Fruit fly (Drosophila melanogaster) whole organism, embryonic: ENCODE measurements around the gene CG14929.

Source experiments
- Blimp-1 ChIP-seq: fragments of 200-800 bp; sonication (Bioruptor generic); optimal IDR thresholded peaks from 3 replicates; lab custom pipeline; 2018; ENCODE audit warnings: missing biosample characterization, missing genetic modification characterization, mild to moderate bottlenecking, moderate library complexity, missing genetic modification reagents
- CG10267 ChIP-seq: fragments of 200-800 bp; sonication (Bioruptor generic); optimal IDR thresholded peaks from 2 replicates; lab custom pipeline; 2018; ENCODE audit warnings: missing biosample characterization, mild to moderate bottlenecking, missing genetic modification characterization, moderate library complexity
- CG10979 ChIP-seq: fragments of 200-800 bp; sonication (Bioruptor generic); optimal IDR thresholded peaks from 2 replicates; lab custom pipeline; 2018; ENCODE audit warnings: missing biosample characterization, mild to moderate bottlenecking, missing genetic modification characterization, moderate library complexity
- CG11093 ChIP-seq: fragments of 200-800 bp; sonication (Bioruptor generic); IDR thresholded peaks from 3 replicates; pipeline ENCODE4 v1.3.6; 2022; ENCODE audit warnings: missing biosample characterization, missing genetic modification characterization
- CG14710 ChIP-seq: fragments of 200-800 bp; sonication (Bioruptor generic); optimal IDR thresholded peaks from 3 replicates; lab custom pipeline; 2019; ENCODE audit warnings: missing biosample characterization, mild to moderate bottlenecking, missing genetic modification characterization, moderate library complexity
- CG14965 ChIP-seq: fragments of 200-800 bp; sonication (Bioruptor generic); optimal IDR thresholded peaks from 2 replicates; lab custom pipeline; 2016; ENCODE audit warnings: missing biosample characterization, missing genetic modification characterization, borderline replicate concordance
- CG15696 ChIP-seq: fragments of 200-800 bp; sonication (Bioruptor generic); optimal IDR thresholded peaks from 2 replicates; lab custom pipeline; 2019; ENCODE audit warnings: missing biosample characterization, mild to moderate bottlenecking, missing genetic modification characterization, moderate library complexity
- CG17361 ChIP-seq: fragments of 200-800 bp; sonication (Bioruptor generic); IDR thresholded peaks from 3 replicates; pipeline ENCODE4 v1.3.6; 2022; ENCODE audit warnings: missing biosample characterization, missing genetic modification characterization
- CG17829 ChIP-seq: fragments of 200-800 bp; optimal IDR thresholded peaks from 2 replicates; lab custom pipeline; 2019; ENCODE audit warnings: missing biosample characterization, mild to moderate bottlenecking, missing genetic modification characterization, moderate library complexity
- CG31441 ChIP-seq: fragments of 200-800 bp; sonication (Bioruptor generic); IDR thresholded peaks from 2 replicates; pipeline ENCODE4 v1.3.6; 2022; ENCODE audit warnings: missing biosample characterization, missing genetic modification characterization
- CG32532 ChIP-seq: fragments of 200-800 bp; sonication (Bioruptor generic); IDR thresholded peaks from 2 replicates; pipeline ENCODE4 v1.3.6; 2022; ENCODE audit warnings: missing biosample characterization, missing genetic modification characterization
- CG4360 ChIP-seq: fragments of 200-800 bp; sonication (Bioruptor generic); IDR thresholded peaks from 2 replicates; pipeline ENCODE4 v1.3.6; 2022; ENCODE audit warnings: missing biosample characterization, missing genetic modification characterization
- CG4404 ChIP-seq: fragments of 200-800 bp; sonication (Bioruptor generic); IDR thresholded peaks from 2 replicates; pipeline ENCODE4 v1.3.6; 2022; ENCODE audit warnings: missing biosample characterization, missing genetic modification characterization
- CG4424 ChIP-seq: fragments of 200-800 bp; sonication (Bioruptor generic); optimal IDR thresholded peaks from 3 replicates; lab custom pipeline; 2016; ENCODE audit warnings: missing biosample characterization, missing genetic modification characterization
- CG4707 ChIP-seq: fragments of 200-800 bp; sonication (Bioruptor generic); optimal IDR thresholded peaks from 2 replicates; lab custom pipeline; 2018; ENCODE audit warnings: missing biosample characterization, mild to moderate bottlenecking, missing genetic modification characterization, moderate library complexity
- CG6791 ChIP-seq: fragments of 200-800 bp; sonication (Bioruptor generic); IDR thresholded peaks from 3 replicates; pipeline ENCODE4 v1.3.6; 2022; ENCODE audit warnings: missing biosample characterization, missing genetic modification characterization; ENCODE audit not compliant: partially characterized antibody
- CG7839 ChIP-seq: fragments of 200-800 bp; sonication (Bioruptor generic); optimal IDR thresholded peaks from 3 replicates; lab custom pipeline; 2018; ENCODE audit warnings: missing biosample characterization, mild to moderate bottlenecking, missing genetic modification characterization, moderate library complexity
- CG8359 ChIP-seq: fragments of 200-800 bp; sonication (Bioruptor generic); optimal IDR thresholded peaks from 2 replicates; lab custom pipeline; 2017; ENCODE audit warnings: missing biosample characterization, mild to moderate bottlenecking, missing genetic modification characterization, borderline replicate concordance
- CG8388 ChIP-seq: fragments of 200-800 bp; sonication (Bioruptor generic); optimal IDR thresholded peaks from 2 replicates; lab custom pipeline; 2019; ENCODE audit warnings: missing biosample characterization, mild to moderate bottlenecking, missing genetic modification characterization, moderate library complexity
- CG8924 ChIP-seq: fragments of 200-800 bp; optimal IDR thresholded peaks from 3 replicates; lab custom pipeline; 2019; ENCODE audit warnings: missing biosample characterization, mild to moderate bottlenecking, missing genetic modification characterization, moderate library complexity
- CG9727 ChIP-seq: fragments of 200-800 bp; sonication (Bioruptor generic); optimal IDR thresholded peaks from 3 replicates; lab custom pipeline; 2017; ENCODE audit warnings: missing biosample characterization, mild to moderate bottlenecking, missing genetic modification characterization
- D ChIP-seq, 2 experiments: fragments of 200-800 bp in 1 of 2; fragments of >200 bp in 1 of 2; sonication (Bioruptor generic) in 1 of 2; optimal IDR thresholded peaks; 2 replicates in 1 of 2; 3 replicates in 1 of 2; lab custom pipeline; 2017; ENCODE audit warnings: mild to moderate bottlenecking in 1 of 2, missing biosample characterization in 1 of 2, missing genetic modification characterization in 1 of 2, missing genetic modification reagents in 1 of 2
- Dfd ChIP-seq, 2 experiments: fragments of >200 bp; optimal IDR thresholded peaks; 2 replicates each; lab custom pipeline; 2017; ENCODE audit warnings: missing biosample characterization in 2 of 2, missing genetic modification characterization in 2 of 2
- Dip3 ChIP-seq: fragments of 200-800 bp; sonication (Bioruptor generic); optimal IDR thresholded peaks from 3 replicates; lab custom pipeline; 2016; ENCODE audit warnings: missing biosample characterization, missing genetic modification characterization
- Oli ChIP-seq: fragments of 200-800 bp; sonication (Bioruptor generic); optimal IDR thresholded peaks from 2 replicates; lab custom pipeline; 2018; ENCODE audit warnings: missing biosample characterization, mild to moderate bottlenecking, missing genetic modification characterization, moderate library complexity
- Xrp1 ChIP-seq: fragments of 200-800 bp; sonication (Bioruptor generic); IDR thresholded peaks from 2 replicates; pipeline ENCODE4 v1.3.6; 2022; ENCODE audit warnings: missing biosample characterization, missing genetic modification characterization
- YL-1 ChIP-seq: fragments of 200-800 bp; sonication (Bioruptor generic); optimal IDR thresholded peaks from 3 replicates; lab custom pipeline; 2017; ENCODE audit warnings: missing biosample characterization, mild to moderate bottlenecking, missing genetic modification characterization
- ac ChIP-seq: fragments of 200-800 bp; sonication (Bioruptor generic); optimal IDR thresholded peaks from 3 replicates; lab custom pipeline; 2017; ENCODE audit warnings: missing biosample characterization, mild to moderate bottlenecking, missing genetic modification characterization
- aop ChIP-seq: fragments of 200-800 bp; sonication (Bioruptor generic); IDR thresholded peaks from 2 replicates; pipeline ENCODE4 v1.3.6; 2022; ENCODE audit warnings: missing biosample characterization, missing genetic modification characterization
- bigmax ChIP-seq: fragments of 200-800 bp; sonication (Bioruptor generic); optimal IDR thresholded peaks from 2 replicates; lab custom pipeline; 2018; ENCODE audit warnings: missing biosample characterization, mild to moderate bottlenecking, missing genetic modification characterization
- br ChIP-seq: fragments of >200 bp; optimal IDR thresholded peaks from 2 replicates; lab custom pipeline; 2017
- bsh ChIP-seq, 2 experiments: fragments of 200-800 bp; sonication (Bioruptor generic); optimal IDR thresholded peaks; 2 replicates each; lab custom pipeline; 2017 to 2018; ENCODE audit warnings: mild to moderate bottlenecking in 2 of 2, missing biosample characterization in 2 of 2, missing genetic modification characterization in 2 of 2, moderate library complexity in 1 of 2
- cg ChIP-seq: fragments of 200-800 bp; sonication (Bioruptor generic); optimal IDR thresholded peaks from 3 replicates; lab custom pipeline; 2019; ENCODE audit warnings: missing biosample characterization, mild to moderate bottlenecking, missing genetic modification characterization, moderate library complexity
- chm ChIP-seq: fragments of 200-800 bp; sonication (Bioruptor generic); IDR thresholded peaks from 2 replicates; pipeline ENCODE4 v1.3.6; 2022; ENCODE audit warnings: missing biosample characterization, missing genetic modification characterization
- chn ChIP-seq: fragments of 200-800 bp; sonication (Bioruptor generic); optimal IDR thresholded peaks from 2 replicates; lab custom pipeline; 2016; ENCODE audit warnings: missing biosample characterization, missing genetic modification characterization
- corto ChIP-seq: fragments of 200-800 bp; sonication (Bioruptor generic); optimal IDR thresholded peaks from 2 replicates; lab custom pipeline; 2016; ENCODE audit warnings: missing biosample characterization, mild to moderate bottlenecking, missing genetic modification characterization, moderate library complexity
- dmrt11E ChIP-seq: fragments of 200-800 bp; sonication (Bioruptor generic); optimal IDR thresholded peaks from 3 replicates; lab custom pipeline; 2018; ENCODE audit warnings: missing biosample characterization, mild to moderate bottlenecking, missing genetic modification characterization, moderate library complexity
- fd96Cb ChIP-seq: fragments of 200-800 bp; sonication (Bioruptor generic); optimal IDR thresholded peaks from 2 replicates; lab custom pipeline; 2018; ENCODE audit warnings: missing biosample characterization, mild to moderate bottlenecking, missing genetic modification characterization, moderate library complexity
- gem ChIP-seq: fragments of 200-800 bp; sonication (Bioruptor generic); optimal IDR thresholded peaks from 2 replicates; lab custom pipeline; 2019; ENCODE audit warnings: missing biosample characterization, mild to moderate bottlenecking, missing genetic modification characterization, moderate library complexity
- lola ChIP-seq, 3 experiments: fragments of >200 bp in 2 of 3; fragments of 200-800 bp in 1 of 3; sonication (Bioruptor generic) in 1 of 3; optimal IDR thresholded peaks; 2 replicates each; lab custom pipeline; 2017 to 2019; ENCODE audit warnings: missing biosample characterization in 3 of 3, missing genetic modification characterization in 3 of 3, mild to moderate bottlenecking in 1 of 3, moderate library complexity in 1 of 3
- nmo ChIP-seq: fragments of 200-800 bp; sonication (Bioruptor generic); optimal IDR thresholded peaks from 2 replicates; lab custom pipeline; 2018; ENCODE audit warnings: missing biosample characterization, mild to moderate bottlenecking, missing genetic modification characterization, moderate library complexity
- pum ChIP-seq: fragments of 200-800 bp; sonication (Bioruptor generic); optimal IDR thresholded peaks from 2 replicates; lab custom pipeline; 2016; ENCODE audit warnings: missing biosample characterization, missing genetic modification characterization
- scrt ChIP-seq: fragments of 200-800 bp; sonication (Bioruptor generic); optimal IDR thresholded peaks from 2 replicates; lab custom pipeline; 2018; ENCODE audit warnings: missing biosample characterization, mild to moderate bottlenecking, missing genetic modification characterization, moderate library complexity
- seq ChIP-seq: fragments of 200-800 bp; sonication (Bioruptor generic); IDR thresholded peaks from 2 replicates; pipeline ENCODE4 v1.3.6; 2022; ENCODE audit warnings: missing biosample characterization, missing genetic modification characterization
- sqz ChIP-seq: fragments of 200-800 bp; sonication (Bioruptor generic); optimal IDR thresholded peaks from 3 replicates; lab custom pipeline; 2018; ENCODE audit warnings: missing biosample characterization, mild to moderate bottlenecking, missing genetic modification characterization
- usp ChIP-seq: fragments of >200 bp; optimal IDR thresholded peaks from 2 replicates; lab custom pipeline; 2017; ENCODE audit warnings: missing biosample characterization, missing genetic modification characterization
- zen ChIP-seq: fragments of 200-800 bp; sonication (Bioruptor generic); optimal IDR thresholded peaks from 3 replicates; lab custom pipeline; 2018; ENCODE audit warnings: missing biosample characterization, mild to moderate bottlenecking, missing genetic modification characterization, moderate library complexity

Gene CG14929

DNA sequence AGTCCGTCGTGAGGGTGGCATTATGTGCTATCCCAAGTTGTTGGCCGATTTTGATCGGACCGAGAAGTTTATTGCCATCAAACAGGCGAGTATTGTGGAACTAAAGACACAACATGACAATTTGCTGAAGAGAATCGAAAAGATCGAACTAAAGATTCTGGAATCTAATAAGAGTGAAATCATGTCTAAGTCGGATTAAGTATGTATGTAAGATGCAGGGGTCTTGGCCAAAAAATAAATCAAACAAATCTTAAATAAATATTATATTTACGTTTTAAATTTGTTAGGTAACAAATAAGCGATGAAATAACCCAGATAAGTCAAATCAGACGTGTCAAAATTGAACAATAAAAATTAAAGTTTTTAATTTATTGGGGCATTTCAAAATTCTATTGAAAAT, at the start of gene CG14929:
Gene CG14929, plus strand, starts transcription at position 301 of the 400 bp plus-strand sequence.
- TF ChIP-seq corto (GFP tag; lab: Kevin White, UChicago) (no peak), CG8359 (GFP tag; lab: Kevin White, UChicago) (no peak), aop (GFP tag; lab: Robert Waterston, UW) (no peak), sqz (GFP tag; lab: Kevin White, UChicago) (no peak), CG14965 (no peak), seq (GFP tag; lab: Robert Waterston, UW) (no peak), YL-1 (GFP tag; lab: Kevin White, UChicago) (no peak)

- TF ChIP-seq dmrt11E (tag; lab: Kevin White, UChicago) = peak; percentile 54
- peak; percentile 52; the same call in 2 of the 3 replicates for TF ChIP-seq CG17361
- TF ChIP-seq CG4360 (GFP tag; lab: Robert Waterston, UW) = 0 out of 2 replicates have a peak, but pooled peaks have one; percentile 31
- no peak for TF ChIP-seq CG8359 (GFP tag; lab: Kevin White, UChicago)
- no peak for TF ChIP-seq br (lab: Kevin White, UChicago)
- TF ChIP-seq lola (GFP tag; optimal IDR thresholded peaks at IDR 0.05; lab: Kevin White, UChicago) = peak in 1 of 3 experiments; percentile 68
- TF ChIP-seq CG15696 (tag; lab: Kevin White, UChicago) = peak; percentile 50
- peak; percentile 17 for TF ChIP-seq CG10267
- TF ChIP-seq bsh (GFP tag; optimal IDR thresholded peaks at IDR 0.05; lab: Kevin White, UChicago) = peak in 1 of 2 experiments; percentile 49
- peak; percentile 48; the same call in 1 of the 2 replicates for TF ChIP-seq CG31441 (GFP tag; lab: Robert Waterston, UW)
- TF ChIP-seq Xrp1 (GFP tag; lab: Robert Waterston, UW) = peak; percentile 46; the same call in 1 of the 2 replicates
- peak; percentile 49 for TF ChIP-seq gem (tag; lab: Kevin White, UChicago)
- TF ChIP-seq cg (GFP tag; lab: Kevin White, UChicago) = no peak
- no peak for TF ChIP-seq chm (GFP tag; lab: Robert Waterston, UW)
- no peak for TF ChIP-seq CG32532
- no peak for TF ChIP-seq D (optimal IDR thresholded peaks at IDR 0.05; lab: Kevin White, UChicago)
- TF ChIP-seq D (GFP tag; optimal IDR thresholded peaks at IDR 0.05; lab: Kevin White, UChicago) = peak; percentile 38
- TF ChIP-seq usp (GFP tag; lab: Kevin White, UChicago) = no peak
- no peak for TF ChIP-seq chn (GFP tag; lab: Kevin White, UChicago)
- TF ChIP-seq CG4404 (GFP tag; lab: Robert Waterston, UW) = 0 out of 2 replicates have a peak, but pooled peaks have one; percentile 13
- peak; percentile 31 for TF ChIP-seq CG17829 (tag; lab: Kevin White, UChicago)
- peak; percentile 25 for TF ChIP-seq CG8388
- peak; percentile 39 for TF ChIP-seq Blimp-1
- peak; percentile 3 for TF ChIP-seq fd96Cb (tag; lab: Kevin White, UChicago)
- TF ChIP-seq pum (GFP tag; lab: Kevin White, UChicago) = no peak
- peak; percentile 58 for TF ChIP-seq CG10979 (tag; lab: Kevin White, UChicago)
- no peak for TF ChIP-seq CG11093
- peak; percentile 35 for TF ChIP-seq CG9727 (GFP tag; lab: Kevin White, UChicago)
- TF ChIP-seq CG4707 = peak; percentile 65
- TF ChIP-seq ac (GFP tag; lab: Kevin White, UChicago) = peak; percentile 51
- no peak for TF ChIP-seq CG7839 (tag; lab: Kevin White, UChicago)
- TF ChIP-seq CG8924 = peak; percentile 23
- peak; percentile 34 for TF ChIP-seq CG4424 (GFP tag; lab: Kevin White, UChicago)
- TF ChIP-seq Dfd (GFP tag; optimal IDR thresholded peaks at IDR 0.05; lab: Kevin White, UChicago) = no peak
- TF ChIP-seq Dip3 (GFP tag; lab: Kevin White, UChicago) = no peak
- TF ChIP-seq Oli (tag; lab: Kevin White, UChicago) = peak; percentile 2
- no peak for TF ChIP-seq CG6791 (GFP tag; lab: Robert Waterston, UW)
- TF ChIP-seq scrt (GFP tag; lab: Kevin White, UChicago) = no peak
- TF ChIP-seq zen (tag; lab: Kevin White, UChicago) = peak; percentile 62
- TF ChIP-seq bigmax = no peak
- TF ChIP-seq CG14710 (tag; lab: Kevin White, UChicago) = peak; percentile 47
- peak; percentile 30 for TF ChIP-seq nmo (GFP tag; lab: Kevin White, UChicago)
Measured at dm6 chr2L:11469973-11470372, 49.7 kb upstream of the CG14929 start.
